Worm (Caenorhabditis elegans) whole organism, L4 larva: ENCODE measurements around the gene C49H3.16.

ENCODE experiments used
- F10B5.3 ChIP-seq: sonication (generic microtip); optimal IDR thresholded peaks from 2 replicates; lab custom pipeline; 2016; ENCODE audit warnings: mild to moderate bottlenecking, missing genetic modification characterization, missing compliant biosample characterization
- F37D6.2 ChIP-seq: sonication (generic microtip); optimal IDR thresholded peaks from 2 replicates; lab custom pipeline; 2016; ENCODE audit warnings: mild to moderate bottlenecking, missing genetic modification characterization, missing compliant biosample characterization
- Y105C5A.15 ChIP-seq: fragments of 200-800 bp; sonication (Bioruptor generic); IDR thresholded peaks from 2 replicates; pipeline ENCODE4 v1.3.6; 2022; ENCODE audit warnings: missing genetic modification characterization, missing compliant biosample characterization
- ZK546.5 ChIP-seq, 2 experiments: sonication (generic microtip); optimal IDR thresholded peaks; 2 replicates each; lab custom pipeline; 2017; ENCODE audit warnings: missing biosample characterization in 2 of 2, missing genetic modification characterization in 2 of 2
- aha-1 ChIP-seq: fragments of 150-350 bp; peaks from one replicate; lab custom pipeline; 2014; ENCODE audit warnings: missing biosample characterization, missing genetic modification characterization
- ama-1 ChIP-seq: fragments of 150-350 bp; optimal IDR thresholded peaks from 2 replicates; lab custom pipeline; 2014; ENCODE audit warnings: inconsistent platforms, mixed read lengths
- arid-1 ChIP-seq: fragments of 200-800 bp; sonication (Bioruptor generic); conservative IDR thresholded peaks from 2 replicates; pipeline ENCODE4 v1.3.6; 2022; ENCODE audit warnings: missing genetic modification reagents, missing genetic modification characterization, missing compliant biosample characterization
- daf-16 ChIP-seq, 3 experiments: sonication (generic microtip); optimal IDR thresholded peaks; 2 replicates each; lab custom pipeline; 2016 to 2017; ENCODE audit warnings: missing genetic modification characterization in 3 of 3, missing genetic modification reagents in 3 of 3, mild to moderate bottlenecking in 2 of 3, missing compliant biosample characterization in 2 of 3, missing biosample characterization in 1 of 3, moderate library complexity in 1 of 3
- dmd-8 ChIP-seq: fragments of 200-800 bp; sonication (Bioruptor generic); IDR thresholded peaks from 2 replicates; pipeline ENCODE4 v1.3.6; 2022; ENCODE audit warnings: missing genetic modification characterization, missing compliant biosample characterization
- dpl-1 ChIP-seq: fragments of 150-350 bp; optimal IDR thresholded peaks from 2 replicates; lab custom pipeline; 2014; ENCODE audit warnings: missing biosample characterization, missing genetic modification reagents, missing genetic modification characterization
- dve-1 ChIP-seq: sonication (generic microtip); optimal IDR thresholded peaks from 2 replicates; lab custom pipeline; 2017; ENCODE audit warnings: antibody characterized with exemption, mild to moderate bottlenecking, missing genetic modification characterization, missing compliant biosample characterization; ENCODE audit not compliant: insufficient read depth
- egl-27 ChIP-seq: sonication (generic microtip); optimal IDR thresholded peaks from 3 replicates; lab custom pipeline; 2017; ENCODE audit warnings: missing biosample characterization, missing genetic modification reagents, missing genetic modification characterization
- hlh-11 ChIP-seq: fragments of 200-800 bp; sonication (Bioruptor generic); optimal IDR thresholded peaks from 2 replicates; lab custom pipeline; 2018; ENCODE audit warnings: mild to moderate bottlenecking, missing genetic modification characterization, missing compliant biosample characterization
- hlh-30 ChIP-seq: sonication (generic microtip); optimal IDR thresholded peaks from 2 replicates; lab custom pipeline; 2017; ENCODE audit warnings: antibody characterized with exemption, mild to moderate bottlenecking, missing genetic modification characterization, missing compliant biosample characterization; ENCODE audit not compliant: insufficient read depth
- jun-1 ChIP-seq: fragments of 150-350 bp; optimal IDR thresholded peaks from 2 replicates; lab custom pipeline; 2014; ENCODE audit warnings: missing biosample characterization, missing genetic modification reagents, missing genetic modification characterization
- lim-7 ChIP-seq: fragments of 200-800 bp; sonication (Bioruptor generic); IDR thresholded peaks from 2 replicates; pipeline ENCODE4 v1.3.6; 2022; ENCODE audit warnings: missing genetic modification characterization, missing compliant biosample characterization
- lin-38 ChIP-seq: fragments of 200-800 bp; sonication (Bioruptor generic); IDR thresholded peaks from 2 replicates; pipeline ENCODE4 v1.3.6; 2022; ENCODE audit warnings: missing genetic modification reagents, missing genetic modification characterization, missing compliant biosample characterization
- lsy-2 ChIP-seq, 2 experiments: fragments of 150-350 bp in 1 of 2; sonication (generic microtip) in 1 of 2; optimal IDR thresholded peaks; 2 replicates each; lab custom pipeline; 2014 to 2017; ENCODE audit warnings: missing biosample characterization in 2 of 2, missing genetic modification characterization in 2 of 2
- madf-9 ChIP-seq: fragments of 200-800 bp; sonication (Bioruptor generic); conservative IDR thresholded peaks from 2 replicates; pipeline ENCODE4 v1.3.6; 2022; ENCODE audit warnings: missing genetic modification reagents, missing genetic modification characterization, missing compliant biosample characterization
- mdl-1 ChIP-seq, 2 experiments: fragments of 150-350 bp in 1 of 2; sonication (generic microtip) in 1 of 2; optimal IDR thresholded peaks; 2 replicates each; lab custom pipeline; 2014 to 2017; ENCODE audit warnings: missing biosample characterization in 2 of 2, missing genetic modification characterization in 2 of 2
- mep-1 ChIP-seq: fragments of 150-350 bp; sonication (generic microtip); optimal IDR thresholded peaks from 3 replicates; lab custom pipeline; 2014; ENCODE audit warnings: missing biosample characterization, missing genetic modification characterization
- mes-2 ChIP-seq: sonication (generic microtip); optimal IDR thresholded peaks from 2 replicates; lab custom pipeline; 2016; ENCODE audit warnings: missing genotype, mild to moderate bottlenecking, missing genetic modification characterization, missing compliant biosample characterization; ENCODE audit not compliant: poor library complexity, severe bottlenecking
- mxl-3 ChIP-seq: fragments of 200-800 bp; sonication (Bioruptor generic); optimal IDR thresholded peaks from 2 replicates; lab custom pipeline; 2018; ENCODE audit warnings: mild to moderate bottlenecking, missing genetic modification characterization, missing compliant biosample characterization
- nhr-11 ChIP-seq: fragments of 150-350 bp; optimal IDR thresholded peaks from 2 replicates; lab custom pipeline; 2014; ENCODE audit warnings: missing biosample characterization, missing genetic modification characterization
- nhr-28 ChIP-seq: fragments of 150-350 bp; optimal IDR thresholded peaks from 2 replicates; lab custom pipeline; 2014; ENCODE audit warnings: missing biosample characterization, missing genetic modification characterization
- nhr-6 ChIP-seq: fragments of 150-350 bp; optimal IDR thresholded peaks from 2 replicates; lab custom pipeline; 2014; ENCODE audit warnings: missing biosample characterization, missing genetic modification characterization
- nhr-76 ChIP-seq: fragments of 150-350 bp; optimal IDR thresholded peaks from 2 replicates; lab custom pipeline; 2014; ENCODE audit warnings: missing biosample characterization, missing genetic modification characterization
- nhr-77 ChIP-seq: fragments of 150-350 bp; optimal IDR thresholded peaks from 2 replicates; lab custom pipeline; 2014; ENCODE audit warnings: missing biosample characterization, missing genetic modification characterization
- rbr-2 ChIP-seq: sonication (generic microtip); optimal IDR thresholded peaks from 2 replicates; lab custom pipeline; 2016; ENCODE audit warnings: missing genotype, missing genetic modification characterization, missing compliant biosample characterization
- saeg-2 ChIP-seq: fragments of 200-800 bp; sonication (Bioruptor generic); IDR thresholded peaks from 2 replicates; pipeline ENCODE4 v1.3.6; 2022; ENCODE audit warnings: missing genetic modification reagents, missing genetic modification characterization, missing compliant biosample characterization
- set-16 ChIP-seq: fragments of 200-800 bp; sonication (Bioruptor generic); IDR thresholded peaks from 2 replicates; pipeline ENCODE4 v1.3.6; 2022; ENCODE audit warnings: missing genetic modification reagents, missing genetic modification characterization, missing compliant biosample characterization
- snpc-1.2 ChIP-seq: fragments of 200-800 bp; sonication (Bioruptor generic); IDR thresholded peaks from 2 replicates; pipeline ENCODE4 v1.3.6; 2022; ENCODE audit warnings: missing genetic modification reagents, missing genetic modification characterization, missing compliant biosample characterization
- snpc-4 ChIP-seq: fragments of 150-350 bp; optimal IDR thresholded peaks from 2 replicates; lab custom pipeline; 2014; ENCODE audit warnings: missing biosample characterization, missing genetic modification characterization
- spr-3 ChIP-seq: fragments of 200-800 bp; sonication (Bioruptor generic); optimal IDR thresholded peaks from 2 replicates; lab custom pipeline; 2018; ENCODE audit warnings: mild to moderate bottlenecking, missing genetic modification characterization, missing compliant biosample characterization
- tra-1 ChIP-seq: fragments of 200-800 bp; sonication (Bioruptor generic); IDR thresholded peaks from 2 replicates; pipeline ENCODE4 v1.3.6; 2022; ENCODE audit warnings: missing genetic modification reagents, missing genetic modification characterization, missing compliant biosample characterization
- unc-62 ChIP-seq, 3 experiments: fragments of 150-350 bp in 1 of 3; sonication (generic microtip); optimal IDR thresholded peaks in 2 of 3; peaks in 1 of 3; 1 replicate in 1 of 3; 2 replicates in 2 of 3; lab custom pipeline; 2014 to 2017; ENCODE audit warnings: missing biosample characterization in 3 of 3, missing genetic modification characterization in 3 of 3, missing genetic modification reagents in 3 of 3, missing genotype in 1 of 3
- zfp-3 ChIP-seq: fragments of 200-800 bp; sonication (Bioruptor generic); conservative IDR thresholded peaks from 2 replicates; pipeline ENCODE4 v1.3.6; 2022; ENCODE audit warnings: missing genetic modification reagents, missing genetic modification characterization, missing compliant biosample characterization

C49H3.16 gene

ce11 chrIV:7916907-7917306 is 3.3 kb upstream of the C49H3.16 start:
- no peak for TF ChIP-seq spr-3 (GFP tag; lab: Kevin White, UChicago)
- no peak for TF ChIP-seq mdl-1 (tag; optimal IDR thresholded peaks at IDR 0.05; lab: Kevin White, UChicago)
- TF ChIP-seq snpc-4 (tag; lab: Kevin White, UChicago), result no peak
- TF ChIP-seq aha-1 (tag; lab: Kevin White, UChicago), result peak; percentile 90
- no peak for TF ChIP-seq mep-1 (tag; lab: Kevin White, UChicago)
- TF ChIP-seq lim-7, result no peak
- no peak for TF ChIP-seq dpl-1
- no peak for TF ChIP-seq ZK546.5 (tag; optimal IDR thresholded peaks at IDR 0.05; lab: Kevin White, UChicago)
- TF ChIP-seq Y105C5A.15 (GFP tag; lab: Robert Waterston, UW), result no peak
- TF ChIP-seq unc-62 (GFP tag; optimal IDR thresholded peaks at IDR 0.05 in 1 of 2; lab: Kevin White, UChicago), result peak in 1 of 2 experiments; percentile 90
- TF ChIP-seq unc-62 (tag; optimal IDR thresholded peaks at IDR 0.05; lab: Kevin White, UChicago), result no peak
- TF ChIP-seq, all 104 proteins: peak for 2

DNA sequence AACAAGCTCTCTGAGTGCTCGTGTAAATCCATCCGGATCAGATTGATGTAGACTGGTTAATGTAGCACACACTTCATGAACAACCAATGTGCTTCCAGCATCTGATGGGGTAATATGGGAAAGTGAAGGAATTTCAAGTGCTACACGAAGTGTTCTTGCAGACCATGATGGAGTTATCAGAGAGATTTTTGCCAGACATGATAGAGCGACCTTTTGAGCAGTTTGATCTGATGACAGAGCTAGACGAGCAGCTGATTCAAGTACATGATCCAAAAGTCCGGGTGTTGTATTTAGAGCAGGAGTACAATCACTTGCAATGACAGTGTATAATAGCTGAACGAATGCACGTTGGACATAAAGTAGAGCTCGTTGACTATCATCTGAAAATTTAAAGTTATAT is 2.3 kb upstream of the C49H3.16 start:
- TF ChIP-seq unc-62 (GFP tag; optimal IDR thresholded peaks at IDR 0.05 in 1 of 2; lab: Kevin White, UChicago), result peak in 1 of 2 experiments; percentile 83
- TF ChIP-seq unc-62 (tag; optimal IDR thresholded peaks at IDR 0.05; lab: Kevin White, UChicago), result no peak
- TF ChIP-seq Y105C5A.15 (GFP tag; lab: Robert Waterston, UW), result no peak
- TF ChIP-seq mep-1 (tag; lab: Kevin White, UChicago), result no peak
- TF ChIP-seq aha-1 (tag; lab: Kevin White, UChicago), result peak; percentile 95

ce11 chrIV:7923982-7924480 is 3.8 kb downstream of the C49H3.16 start, which contains the start of the genes xpo-3 and C49H3.3:
xpo-3 (minus strand) TSS chrIV:7924032.
C49H3.3 (plus strand) TSS chrIV:7924350.
- TF ChIP-seq dve-1 (tag; lab: Kevin White, UChicago), result peak; percentile 38
- no peak for TF ChIP-seq daf-16 (GFP tag; optimal IDR thresholded peaks at IDR 0.05; lab: Kevin White, UChicago)
- TF ChIP-seq daf-16 (tag; optimal IDR thresholded peaks at IDR 0.05; lab: Kevin White, UChicago), result peak; percentile 42
- no peak for TF ChIP-seq madf-9 (GFP tag; lab: Robert Waterston, UW)
- TF ChIP-seq unc-62 (GFP tag; optimal IDR thresholded peaks at IDR 0.05 in 1 of 2; lab: Kevin White, UChicago), result no peak
- TF ChIP-seq unc-62 (tag; optimal IDR thresholded peaks at IDR 0.05; lab: Kevin White, UChicago), result no peak
- TF ChIP-seq mep-1 (tag; lab: Kevin White, UChicago), result peak; percentile 52
- no peak for TF ChIP-seq F37D6.2 (tag; lab: Kevin White, UChicago)
- TF ChIP-seq aha-1 (tag; lab: Kevin White, UChicago), result peak; percentile 51
- TF ChIP-seq rbr-2, result peak; percentile 15
- TF ChIP-seq nhr-28 (tag; lab: Kevin White, UChicago), result peak; percentile 10
- no peak for TF ChIP-seq F10B5.3
- TF ChIP-seq jun-1 (tag; lab: Kevin White, UChicago), result no peak
- no peak for TF ChIP-seq tra-1 (GFP tag; lab: Robert Waterston, UW)
- peak in 1 of 2 experiments; percentile 82 for TF ChIP-seq lsy-2 (tag; optimal IDR thresholded peaks at IDR 0.05; lab: Kevin White, UChicago)
- no peak for TF ChIP-seq snpc-4 (tag; lab: Kevin White, UChicago)
- TF ChIP-seq hlh-30, result peak; percentile 80
- no peak for TF ChIP-seq nhr-11
- no peak for TF ChIP-seq nhr-76
- 0 out of 2 replicates have a peak, but pooled peaks have one; percentile 22 for TF ChIP-seq lin-38 (GFP tag; lab: Robert Waterston, UW)
- TF ChIP-seq hlh-11 (tag; lab: Kevin White, UChicago), result peak; percentile 27
- TF ChIP-seq dmd-8 (GFP tag; lab: Robert Waterston, UW), result no peak
- no peak for TF ChIP-seq saeg-2 (GFP tag; lab: Robert Waterston, UW)
- TF ChIP-seq mxl-3, result no peak
- peak; percentile 51 for TF ChIP-seq dpl-1
- TF ChIP-seq mes-2 (tag; lab: Kevin White, UChicago), result peak; percentile 65
- peak; percentile 24 for TF ChIP-seq nhr-77 (tag; lab: Kevin White, UChicago)
- TF ChIP-seq mdl-1 (tag; optimal IDR thresholded peaks at IDR 0.05; lab: Kevin White, UChicago), result peak in 1 of 2 experiments; percentile 54
- TF ChIP-seq, all 104 proteins: peak for 14

- TF ChIP-seq mes-2 (tag; lab: Kevin White, UChicago) (peak; percentile 8), ama-1 (lab: Kevin White, UChicago) (peak; percentile 75), set-16 (GFP tag; lab: Robert Waterston, UW) (peak; percentile 50), arid-1 (GFP tag; lab: Robert Waterston, UW) (peak; percentile 32; the same call in 1 of the 2 replicates), lsy-2 (tag; optimal IDR thresholded peaks at IDR 0.05; lab: Kevin White, UChicago) (peak in 1 of 2 experiments; percentile 20), snpc-1.2 (GFP tag; lab: Robert Waterston, UW) (peak; percentile 55; the same call in 1 of the 2 replicates), zfp-3 (peak; percentile 57; the same call in 1 of the 2 replicates), nhr-6 (no peak), aha-1 (tag; lab: Kevin White, UChicago) (peak; percentile 80), egl-27 (no peak), daf-16 (GFP tag; optimal IDR thresholded peaks at IDR 0.05; lab: Kevin White, UChicago) (peak in 1 of 2 experiments; percentile 16), daf-16 (tag; optimal IDR thresholded peaks at IDR 0.05; lab: Kevin White, UChicago) (no peak)
- TF ChIP-seq, all 104 proteins: peak for 9
Measured at ce11 chrIV:7924975-7925828, 5.0 kb downstream of the C49H3.16 start.
